Worm (Caenorhabditis elegans) whole organism, mixed stage, embryonic: ENCODE data around the gene rme-1.

Source experiments
- M03D4.4 ChIP-seq: sonication (generic microtip); optimal IDR thresholded peaks from 2 replicates; lab custom pipeline; 2017; ENCODE audit warnings: mild to moderate bottlenecking, missing genetic modification characterization, missing compliant biosample characterization
- bed-3 ChIP-seq: fragments of 200-800 bp; sonication (Bioruptor generic); optimal IDR thresholded peaks from 3 replicates; lab custom pipeline; 2018; ENCODE audit warnings: mild to moderate bottlenecking, missing genetic modification characterization, moderate library complexity, missing compliant biosample characterization
- blmp-1 ChIP-seq: fragments of 150-350 bp; optimal IDR thresholded peaks from 2 replicates; lab custom pipeline; 2014; ENCODE audit warnings: missing biosample characterization, missing genetic modification characterization
- ceh-39 ChIP-seq: fragments of 150-350 bp; optimal IDR thresholded peaks from 2 replicates; lab custom pipeline; 2014; ENCODE audit warnings: missing biosample characterization, missing genetic modification characterization
- ceh-43 ChIP-seq: fragments of 200-800 bp; sonication (Bioruptor generic); optimal IDR thresholded peaks from 2 replicates; lab custom pipeline; 2018; ENCODE audit warnings: mild to moderate bottlenecking, missing genetic modification characterization, moderate library complexity, missing compliant biosample characterization
- ceh-83 ChIP-seq: fragments of 200-800 bp; sonication (Bioruptor generic); optimal IDR thresholded peaks from 2 replicates; lab custom pipeline; 2018; ENCODE audit warnings: mild to moderate bottlenecking, missing genetic modification characterization, missing compliant biosample characterization
- ces-1 ChIP-seq: fragments of 150-350 bp; optimal IDR thresholded peaks from 2 replicates; lab custom pipeline; 2014; ENCODE audit warnings: missing biosample characterization, missing genetic modification reagents, missing genetic modification characterization
- cnd-1 ChIP-seq: fragments of 200-800 bp; sonication (Bioruptor generic); optimal IDR thresholded peaks from 2 replicates; lab custom pipeline; 2018; ENCODE audit warnings: mild to moderate bottlenecking, missing genetic modification characterization, missing compliant biosample characterization
- drap-1 ChIP-seq: fragments of 200-800 bp; sonication (Bioruptor generic); optimal IDR thresholded peaks from 3 replicates; lab custom pipeline; 2018; ENCODE audit warnings: mild to moderate bottlenecking, missing genetic modification characterization, missing compliant biosample characterization
- elt-1 ChIP-seq: sonication (generic microtip); optimal IDR thresholded peaks from 2 replicates; lab custom pipeline; 2017; ENCODE audit warnings: missing genetic modification characterization, mild to moderate bottlenecking, missing compliant biosample characterization, antibody characterized with exemption, moderate library complexity, borderline replicate concordance; ENCODE audit not compliant: insufficient read depth
- elt-3 ChIP-seq: fragments of 150-350 bp; optimal IDR thresholded peaks from 2 replicates; lab custom pipeline; 2014; ENCODE audit warnings: missing biosample characterization, missing genetic modification characterization
- flh-1 ChIP-seq: fragments of 200-800 bp; sonication (Bioruptor generic); optimal IDR thresholded peaks from 2 replicates; lab custom pipeline; 2018; ENCODE audit warnings: mild to moderate bottlenecking, missing genetic modification characterization, moderate library complexity, missing compliant biosample characterization
- ham-2 ChIP-seq: fragments of 200-800 bp; sonication (Bioruptor generic); optimal IDR thresholded peaks from 2 replicates; lab custom pipeline; 2018; ENCODE audit warnings: mild to moderate bottlenecking, missing genetic modification characterization, missing compliant biosample characterization
- hlh-1 ChIP-seq: fragments of 150-350 bp; optimal IDR thresholded peaks from 2 replicates; lab custom pipeline; 2014; ENCODE audit warnings: missing biosample characterization, missing genetic modification reagents, missing genetic modification characterization
- lin-13 ChIP-seq: fragments of 150-350 bp; optimal IDR thresholded peaks from 2 replicates; lab custom pipeline; 2014; ENCODE audit warnings: missing biosample characterization, missing genetic modification characterization
- lin-32 ChIP-seq: fragments of 200-800 bp; sonication (Bioruptor generic); optimal IDR thresholded peaks from 2 replicates; lab custom pipeline; 2018; ENCODE audit warnings: mild to moderate bottlenecking, missing genetic modification characterization, missing compliant biosample characterization
- lsy-2 ChIP-seq: fragments of 150-350 bp; optimal IDR thresholded peaks from 2 replicates; lab custom pipeline; 2014; ENCODE audit warnings: missing biosample characterization, missing genetic modification characterization
- mab-5 ChIP-seq: fragments of 150-350 bp; optimal IDR thresholded peaks from 2 replicates; lab custom pipeline; 2014; ENCODE audit warnings: missing biosample characterization, missing genetic modification characterization
- mep-1 ChIP-seq: fragments of 150-350 bp; optimal IDR thresholded peaks from 2 replicates; lab custom pipeline; 2017; ENCODE audit warnings: missing biosample characterization, missing genetic modification reagents, missing genetic modification characterization, inconsistent platforms
- mls-2 ChIP-seq: sonication (generic microtip); optimal IDR thresholded peaks from 2 replicates; lab custom pipeline; 2016; ENCODE audit warnings: mild to moderate bottlenecking, missing genetic modification characterization, moderate library complexity, missing compliant biosample characterization
- nhr-12 ChIP-seq: fragments of 150-350 bp; optimal IDR thresholded peaks from 2 replicates; lab custom pipeline; 2014; ENCODE audit warnings: missing biosample characterization, missing genetic modification characterization
- nhr-2 ChIP-seq: fragments of 150-350 bp; optimal IDR thresholded peaks from 2 replicates; lab custom pipeline; 2014; ENCODE audit warnings: missing biosample characterization, missing genetic modification characterization
- nhr-237 ChIP-seq: fragments of 150-350 bp; optimal IDR thresholded peaks from 2 replicates; lab custom pipeline; 2014; ENCODE audit warnings: missing biosample characterization, missing genetic modification characterization
- nhr-28 ChIP-seq: fragments of 150-350 bp; optimal IDR thresholded peaks from 2 replicates; lab custom pipeline; 2014; ENCODE audit warnings: missing biosample characterization, missing genetic modification characterization
- nhr-76 ChIP-seq: sonication (generic microtip); optimal IDR thresholded peaks from 2 replicates; lab custom pipeline; 2017; ENCODE audit warnings: missing biosample characterization, missing genetic modification characterization
- pha-4 ChIP-seq: fragments of 150-350 bp; optimal IDR thresholded peaks from 2 replicates; lab custom pipeline; 2018; ENCODE audit warnings: missing biosample characterization, missing genetic modification reagents, missing genetic modification characterization
- sem-2 ChIP-seq: fragments of 200-800 bp; sonication (Bioruptor generic); optimal IDR thresholded peaks from 2 replicates; lab custom pipeline; 2018; ENCODE audit warnings: mild to moderate bottlenecking, missing genetic modification characterization, missing compliant biosample characterization
- snpc-4 ChIP-seq: fragments of 150-350 bp; optimal IDR thresholded peaks from 2 replicates; lab custom pipeline; 2014; ENCODE audit warnings: missing biosample characterization, missing genetic modification characterization
- sptf-1 ChIP-seq: sonication (generic microtip); optimal IDR thresholded peaks from 2 replicates; lab custom pipeline; 2017; ENCODE audit warnings: mild to moderate bottlenecking, missing genetic modification characterization, moderate library complexity, missing compliant biosample characterization
- tbx-8 ChIP-seq: fragments of 200-800 bp; sonication (Bioruptor generic); optimal IDR thresholded peaks from 2 replicates; lab custom pipeline; 2018; ENCODE audit warnings: mild to moderate bottlenecking, missing genetic modification characterization, moderate library complexity, missing compliant biosample characterization
- unc-120 ChIP-seq: sonication (generic microtip); optimal IDR thresholded peaks from 2 replicates; lab custom pipeline; 2017; ENCODE audit warnings: missing genetic modification characterization, missing compliant biosample characterization; ENCODE audit not compliant: poor library complexity, severe bottlenecking
- unc-39 ChIP-seq: fragments of 150-350 bp; optimal IDR thresholded peaks from 2 replicates; lab custom pipeline; 2014; ENCODE audit warnings: missing biosample characterization, missing genetic modification characterization
- unc-62 ChIP-seq: fragments of 150-350 bp; optimal IDR thresholded peaks from 2 replicates; lab custom pipeline; 2014; ENCODE audit warnings: missing biosample characterization, missing genetic modification reagents, missing genetic modification characterization
- zip-8 ChIP-seq: fragments of 150-350 bp; optimal IDR thresholded peaks from 2 replicates; lab custom pipeline; 2014; ENCODE audit warnings: missing biosample characterization, missing genetic modification characterization
- ztf-11 ChIP-seq: fragments of 150-350 bp; optimal IDR thresholded peaks from 2 replicates; lab custom pipeline; 2014; ENCODE audit warnings: missing biosample characterization, missing genetic modification characterization

rme-1 gene

DNA sequence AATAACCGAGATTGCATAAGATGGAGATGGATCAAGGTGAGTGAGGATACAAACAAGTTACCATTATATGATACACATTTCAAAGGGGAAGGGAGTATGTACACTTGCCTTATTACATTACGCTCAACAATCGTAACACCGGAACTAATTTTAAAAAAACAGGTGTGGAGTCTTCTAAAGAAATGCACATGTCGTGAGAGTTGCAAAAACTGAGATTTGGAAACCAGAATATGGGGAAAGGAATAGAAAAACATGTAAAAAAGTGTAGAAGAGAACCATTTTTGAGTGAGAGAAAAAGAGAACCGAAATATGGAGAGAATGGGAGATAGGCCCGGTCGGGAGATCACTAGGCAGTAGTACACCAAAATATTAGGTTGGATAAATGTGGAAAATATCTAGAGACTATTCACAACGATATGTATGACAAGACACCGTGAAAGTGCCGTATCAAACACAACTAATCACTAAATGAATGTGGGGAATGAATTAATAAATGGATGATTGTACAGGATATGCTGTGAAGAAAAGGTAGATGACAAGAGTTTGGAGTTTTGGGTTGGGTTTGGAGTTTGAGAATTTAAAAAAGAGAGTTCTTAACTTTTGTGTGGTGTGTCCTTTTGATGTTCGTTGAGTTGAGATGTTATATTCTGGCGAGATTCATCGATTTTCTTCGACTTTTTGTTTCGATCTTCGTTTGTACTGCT lies 14.8 kb downstream of the rme-1 start:
- TF ChIP-seq cnd-1 (tag; lab: Kevin White, UChicago) = no peak
- TF ChIP-seq lin-13 (tag; lab: Kevin White, UChicago) = no peak
- TF ChIP-seq snpc-4 (tag; lab: Kevin White, UChicago) = no peak
- no peak for TF ChIP-seq pha-4
- no peak for TF ChIP-seq unc-39 (tag; lab: Kevin White, UChicago)
- no peak for TF ChIP-seq bed-3 (GFP tag; lab: Kevin White, UChicago)
- TF ChIP-seq elt-1 = no peak
- TF ChIP-seq drap-1 = no peak
- TF ChIP-seq flh-1 = no peak

DNA sequence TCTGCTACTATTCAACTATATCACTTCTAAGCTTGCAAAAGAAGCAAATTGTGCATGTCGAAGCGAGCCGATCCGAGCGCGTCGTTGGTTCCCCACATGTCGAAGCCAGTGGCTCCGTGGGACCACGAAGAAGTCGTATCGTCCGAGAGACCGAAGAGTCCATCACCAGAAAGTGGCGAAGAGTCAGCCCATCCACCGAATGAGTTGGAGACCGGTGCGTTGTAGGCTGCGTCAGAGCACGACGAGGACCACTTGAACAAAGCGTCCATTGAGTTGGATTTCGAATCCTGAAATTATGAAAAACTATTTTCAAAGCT lies 15.3 kb downstream of the rme-1 start:
- TF ChIP-seq drap-1 (no peak), zip-8 (tag; lab: Kevin White, UChicago) (no peak), hlh-1 (tag; lab: Kevin White, UChicago) (no peak), ces-1 (no peak), cnd-1 (tag; lab: Kevin White, UChicago) (no peak), mls-2 (tag; lab: Kevin White, UChicago) (no peak), flh-1 (no peak), ham-2 (GFP tag; lab: Kevin White, UChicago) (no peak), ceh-39 (tag; lab: Kevin White, UChicago) (no peak), unc-39 (tag; lab: Kevin White, UChicago) (no peak)

ce11 chrV:6224494-6224959 lies 15.8 kb downstream of the rme-1 start:
- TF ChIP-seq lin-32 = no peak
- no peak for TF ChIP-seq nhr-28 (tag; lab: Kevin White, UChicago)
- peak; percentile 69 for TF ChIP-seq mep-1
- no peak for TF ChIP-seq lin-13 (tag; lab: Kevin White, UChicago)
- TF ChIP-seq sptf-1 (tag; lab: Kevin White, UChicago) = no peak
- no peak for TF ChIP-seq zip-8 (tag; lab: Kevin White, UChicago)
- no peak for TF ChIP-seq tbx-8 (GFP tag; lab: Kevin White, UChicago)
- no peak for TF ChIP-seq mab-5 (tag; lab: Kevin White, UChicago)
- TF ChIP-seq mls-2 (tag; lab: Kevin White, UChicago) = no peak
- peak; percentile 85 for TF ChIP-seq ces-1
- TF ChIP-seq nhr-76 = no peak
- TF ChIP-seq ceh-39 (tag; lab: Kevin White, UChicago) = no peak
- no peak for TF ChIP-seq ceh-43 (GFP tag; lab: Kevin White, UChicago)
- no peak for TF ChIP-seq unc-39 (tag; lab: Kevin White, UChicago)
- TF ChIP-seq elt-3 = peak; percentile 0
- TF ChIP-seq lsy-2 (tag; lab: Kevin White, UChicago) = peak; percentile 44
- TF ChIP-seq ztf-11 (tag; lab: Kevin White, UChicago) = peak; percentile 47
- TF ChIP-seq nhr-237 (tag; lab: Kevin White, UChicago) = peak; percentile 51
- peak; percentile 22 for TF ChIP-seq drap-1
- TF ChIP-seq elt-1 = peak; percentile 57
- TF ChIP-seq ham-2 (GFP tag; lab: Kevin White, UChicago) = no peak
- no peak for TF ChIP-seq blmp-1 (tag; lab: Kevin White, UChicago)
- peak; percentile 83 for TF ChIP-seq unc-120 (tag; lab: Kevin White, UChicago)
- TF ChIP-seq nhr-2 (tag; lab: Kevin White, UChicago) = no peak
- no peak for TF ChIP-seq sem-2
- no peak for TF ChIP-seq ceh-83
- no peak for TF ChIP-seq nhr-12 (tag; lab: Kevin White, UChicago)
- no peak for TF ChIP-seq M03D4.4
- no peak for TF ChIP-seq snpc-4 (tag; lab: Kevin White, UChicago)
- peak; percentile 67 for TF ChIP-seq hlh-1 (tag; lab: Kevin White, UChicago)
- no peak for TF ChIP-seq cnd-1 (tag; lab: Kevin White, UChicago)
- no peak for TF ChIP-seq bed-3 (GFP tag; lab: Kevin White, UChicago)
- no peak for TF ChIP-seq pha-4
- TF ChIP-seq unc-62 = peak; percentile 84
- TF ChIP-seq flh-1 = no peak
